Fruit fly (Drosophila melanogaster): ENCODE data around the gene CG13950.

The CG13950 gene

dm6 chr2L:843301-843700 lies 16.7 kb upstream of the CG13950 start:
- TF ChIP-seq sens (GFP tag) (peak; percentile 28), grau (tag; optimal IDR thresholded peaks at IDR 0.05) (peak; percentile 36), CG2120 (GFP tag; optimal IDR thresholded peaks at IDR 0.05) (peak; percentile 13), Mes4 (GFP tag; optimal IDR thresholded peaks at IDR 0.05) (no peak), oc (tag; optimal IDR thresholded peaks at IDR 0.05) (no peak), prd (optimal IDR thresholded peaks at IDR 0.05) (no peak), prd (GFP tag; IDR thresholded peaks at IDR 0.05) (no peak), tio (GFP tag; optimal IDR thresholded peaks at IDR 0.05) (peak; percentile 7), gem (tag; optimal IDR thresholded peaks at IDR 0.05) (peak; percentile 11), ash1 (GFP tag; optimal IDR thresholded peaks at IDR 0.05) (no peak), Med (GFP tag) (peak; percentile 21), gro (GFP tag; optimal IDR thresholded peaks at IDR 0.05) (no peak), PHDP (tag; optimal IDR thresholded peaks at IDR 0.05) (peak; percentile 5), pnt (GFP tag; optimal IDR thresholded peaks at IDR 0.05) (no peak), Ets65A (GFP tag) (peak; percentile 2), Xbp1 (GFP tag; optimal IDR thresholded peaks at IDR 0.05) (no peak), Hmr (GFP tag; optimal IDR thresholded peaks at IDR 0.05) (peak; percentile 5)

- no peak for TF ChIP-seq HmgZ (tag; optimal IDR thresholded peaks at IDR 0.05)
- TF ChIP-seq zf30C (GFP tag; optimal IDR thresholded peaks at IDR 0.05): peak; percentile 3
- TF ChIP-seq HLH3B (GFP tag; IDR thresholded peaks at IDR 0.05): 0 out of 2 replicates have a peak, but pooled peaks have one; percentile 11
- no peak for TF ChIP-seq toy (GFP tag; IDR thresholded peaks at IDR 0.05)
- no peak for TF ChIP-seq CG14050 (GFP tag; IDR thresholded peaks at IDR 0.05)
- no peak for TF ChIP-seq kay (GFP tag; optimal IDR thresholded peaks at IDR 0.05)
- no peak for TF ChIP-seq CG8359 (GFP tag; optimal IDR thresholded peaks at IDR 0.05; ENCODE audit: borderline replicate concordance)
- peak; percentile 46 for TF ChIP-seq CG12769 (tag; optimal IDR thresholded peaks at IDR 0.05)
- peak; percentile 62; the same call in 2 of the 3 replicates for TF ChIP-seq ci (GFP tag; IDR thresholded peaks at IDR 0.05)
- peak in 1 of 2 experiments; percentile 34 for TF ChIP-seq bsh (GFP tag; optimal IDR thresholded peaks at IDR 0.05)
- TF ChIP-seq Med (GFP tag): peak; percentile 47
- peak; percentile 50 for TF ChIP-seq CG5180 (GFP tag; optimal IDR thresholded peaks at IDR 0.05)
- no peak for TF ChIP-seq vfl (GFP tag; optimal IDR thresholded peaks at IDR 0.05)
- peak; percentile 76 for TF ChIP-seq crol (GFP tag; IDR thresholded peaks at IDR 0.05)
- no peak for TF ChIP-seq CG13894 (tag; optimal IDR thresholded peaks at IDR 0.05)
- no peak for TF ChIP-seq CG15073 (GFP tag; optimal IDR thresholded peaks at IDR 0.05)
- no peak for TF ChIP-seq bbx (GFP tag; IDR thresholded peaks at IDR 0.05; ENCODE audit: partially characterized antibody)
- TF ChIP-seq sr (GFP tag; IDR thresholded peaks at IDR 0.05): peak; percentile 88
- no peak for TF ChIP-seq CG18619 (GFP tag; optimal IDR thresholded peaks at IDR 0.05)
- TF ChIP-seq eyg (GFP tag; optimal IDR thresholded peaks at IDR 0.05): no peak
- TF ChIP-seq vvl (GFP tag; IDR thresholded peaks at IDR 0.05): 0 out of 2 replicates have a peak, but pooled peaks have one; percentile 15
- TF ChIP-seq Ets65A (GFP tag): peak; percentile 9
- TF ChIP-seq CG9437 (GFP tag; optimal IDR thresholded peaks at IDR 0.05): no peak
- peak; percentile 58 for TF ChIP-seq Drgx (GFP tag; IDR thresholded peaks at IDR 0.05)
- no peak for TF ChIP-seq CG17359 (tag; optimal IDR thresholded peaks at IDR 0.05)
- TF ChIP-seq so (GFP tag; IDR thresholded peaks at IDR 0.05): peak; percentile 6; the same call in 1 of the 3 replicates
- no peak for TF ChIP-seq ttk (GFP tag; IDR thresholded peaks at IDR 0.05)
Observed at dm6 chr2L:843850-844791, 15.9 kb upstream of the CG13950 start.

Data from whole organism, embryonic.